Worm (Caenorhabditis elegans) whole organism, midembryonic: ENCODE results near the gene C44C10.10.

ENCODE experiments used
- T22C8.4 ChIP-seq: fragments of 200-800 bp; sonication (Bioruptor generic); IDR thresholded peaks from 2 replicates; pipeline ENCODE4 v1.3.6; 2022; ENCODE audit warnings: missing genetic modification characterization, missing compliant biosample characterization
- cog-1 ChIP-seq: sonication (generic microtip); optimal IDR thresholded peaks from 2 replicates; lab custom pipeline; 2016; ENCODE audit warnings: missing genetic modification characterization, missing compliant biosample characterization
- flt-1 ChIP-seq: fragments of 200-800 bp; sonication (Bioruptor generic); IDR thresholded peaks from 2 replicates; pipeline ENCODE4 v1.3.6; 2022; ENCODE audit warnings: missing genetic modification characterization, missing compliant biosample characterization
- klf-2 ChIP-seq: fragments of 200-800 bp; sonication (Bioruptor generic); conservative IDR thresholded peaks from 2 replicates; pipeline ENCODE4 v1.3.6; 2022; ENCODE audit warnings: missing genetic modification reagents, missing genetic modification characterization, missing compliant biosample characterization
- med-1 ChIP-seq: sonication (generic microtip); optimal IDR thresholded peaks from 2 replicates; lab custom pipeline; 2017; ENCODE audit warnings: missing genetic modification characterization, mild to moderate bottlenecking, missing compliant biosample characterization, antibody characterized with exemption, missing genetic modification reagents; ENCODE audit not compliant: insufficient read depth
- tab-1 ChIP-seq: fragments of 200-800 bp; sonication (Bioruptor generic); IDR thresholded peaks from 2 replicates; pipeline ENCODE4 v1.3.6; 2022; ENCODE audit warnings: missing genetic modification characterization, missing compliant biosample characterization
- ztf-29 ChIP-seq: fragments of 200-800 bp; sonication (Bioruptor generic); IDR thresholded peaks from 2 replicates; pipeline ENCODE4 v1.3.6; 2022; ENCODE audit warnings: missing genetic modification reagents, missing genetic modification characterization, missing compliant biosample characterization

DNA sequence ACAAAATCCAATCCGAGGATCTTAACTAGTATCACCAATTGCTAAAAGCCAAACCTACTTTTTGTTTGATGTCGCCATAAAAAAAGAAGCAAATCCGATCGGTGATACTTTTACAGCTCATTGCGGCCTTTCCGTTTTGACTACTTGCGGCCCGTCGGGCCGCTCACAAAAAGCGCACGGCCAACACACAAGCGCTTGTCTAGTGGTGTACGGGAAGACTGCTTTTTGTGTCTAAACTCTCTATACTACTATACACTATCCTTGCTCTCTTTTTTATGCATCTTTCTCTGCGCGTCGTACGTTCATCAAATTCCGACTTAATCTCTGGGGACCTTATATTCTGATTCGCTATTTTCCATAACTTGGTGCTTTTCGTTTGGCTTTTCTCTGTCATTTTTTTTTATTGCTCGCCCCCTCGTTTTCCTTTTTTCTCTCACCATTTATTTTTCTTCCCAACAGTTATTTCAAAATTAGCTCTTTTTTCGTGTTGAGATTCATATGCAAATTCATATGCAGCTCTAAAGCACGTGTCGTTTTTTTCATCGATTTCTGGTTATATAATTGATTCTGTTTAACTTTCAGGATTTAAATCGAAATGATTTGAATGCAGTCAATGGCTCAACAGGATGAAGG, 23.5 kb upstream of the C44C10.10 start, which contains the start of gene noca-2:
- TF ChIP-seq flt-1 (GFP tag; lab: Robert Waterston, UW), result no peak
- TF ChIP-seq T22C8.4 (GFP tag; lab: Robert Waterston, UW), result no peak
- no peak for TF ChIP-seq ztf-29
- TF ChIP-seq klf-2 (GFP tag; lab: Robert Waterston, UW), result no peak
- TF ChIP-seq med-1 (GFP tag; lab: Kevin White, UChicago), result no peak
- peak; percentile 46 for TF ChIP-seq cog-1 (tag; lab: Kevin White, UChicago)
- TF ChIP-seq tab-1 (GFP tag; lab: Robert Waterston, UW), result no peak
